Fruit fly (Drosophila melanogaster): ENCODE data around the gene CG13931.

Gene CG13931

DNA sequence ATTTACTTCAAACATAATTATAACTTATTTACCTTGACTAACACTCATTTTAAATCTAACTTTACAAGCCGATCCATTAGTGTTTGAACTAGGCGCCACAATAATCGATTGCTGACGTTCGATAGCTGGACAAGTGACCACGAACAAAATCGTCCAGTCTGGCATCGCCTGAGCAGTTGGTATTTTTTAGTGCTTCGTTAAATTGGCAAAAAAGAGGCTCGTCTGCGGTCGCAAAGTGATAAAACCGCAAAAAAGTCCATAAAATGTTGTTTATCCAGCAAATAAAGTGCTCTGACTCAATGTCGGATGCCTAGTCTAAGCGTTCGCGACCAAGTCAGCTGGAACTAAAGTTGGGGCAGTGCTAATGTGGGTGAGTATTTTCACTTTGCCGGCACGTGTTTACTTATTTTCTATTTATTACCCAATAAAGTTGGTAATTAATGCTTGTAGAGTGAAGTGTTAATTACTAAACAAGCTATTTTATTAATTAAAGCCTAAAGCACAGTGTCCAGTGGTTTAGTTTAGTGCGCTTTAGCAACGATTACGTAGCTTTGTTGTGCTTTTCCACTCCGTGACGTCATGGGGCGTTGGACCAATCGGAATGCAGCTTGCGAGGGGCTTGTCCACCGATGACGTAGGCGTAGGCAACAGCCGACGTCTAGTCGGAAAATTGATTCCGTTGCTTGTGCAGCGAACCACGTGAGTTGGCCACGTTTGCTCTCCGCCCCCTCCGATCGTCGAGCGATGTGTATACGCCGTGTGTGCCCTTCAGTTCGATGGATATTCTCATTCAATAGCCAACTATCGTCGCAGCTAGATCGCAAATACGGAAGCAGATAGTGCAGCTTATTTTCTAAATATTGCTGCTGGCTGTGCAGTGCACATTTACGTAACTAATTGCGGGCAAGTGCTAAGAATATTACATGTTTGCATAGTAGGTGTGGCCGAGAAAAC lies 36.4 kb upstream of the CG13931 start, which contains the start of gene Gk2:
Gk2 (plus strand) TSS at position 33 of the 954 bp plus-strand sequence.
- TF ChIP-seq Snoo (tag; optimal IDR thresholded peaks at IDR 0.05) = no peak
- TF ChIP-seq CG32121 (GFP tag; IDR thresholded peaks at IDR 0.05) = no peak
- TF ChIP-seq EcR (GFP tag; optimal IDR thresholded peaks at IDR 0.05) = peak; percentile 3

DNA sequence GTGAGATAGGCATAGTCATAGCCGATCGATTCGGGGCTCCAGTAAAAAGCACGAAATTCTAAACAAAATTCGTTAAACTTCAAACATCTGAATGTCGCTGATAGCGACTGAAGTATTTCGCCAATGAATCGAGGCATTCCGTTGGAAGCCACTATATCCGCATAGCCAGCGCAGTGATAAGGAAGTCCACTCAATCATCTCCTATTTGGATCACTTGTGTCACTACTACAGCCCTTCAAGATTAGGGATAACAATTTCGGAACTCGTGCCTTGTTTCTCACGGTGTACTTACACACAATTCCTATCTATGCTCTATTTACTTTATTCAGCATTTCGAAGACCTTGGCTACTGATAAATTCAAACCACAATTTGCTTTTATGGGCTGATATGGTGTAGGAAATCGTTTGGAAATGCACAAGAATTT lies 35.7 kb upstream of the CG13931 start, which contains the start of gene PIG-Wb:
PIG-Wb (minus strand) TSS at position 209 of the 425 bp plus-strand sequence.
- TF ChIP-seq CG9948 (tag; optimal IDR thresholded peaks at IDR 0.05) (no peak), fd96Ca (GFP tag; IDR thresholded peaks at IDR 0.05) (no peak), CG14655 (GFP tag; optimal IDR thresholded peaks at IDR 0.05) (no peak), Pif1B (GFP tag; optimal IDR thresholded peaks at IDR 0.05) (no peak), CG15710 (tag; optimal IDR thresholded peaks at IDR 0.05) (no peak), CG8159 (tag; optimal IDR thresholded peaks at IDR 0.05) (no peak), CG34367 (tag; optimal IDR thresholded peaks at IDR 0.05) (no peak)

DNA sequence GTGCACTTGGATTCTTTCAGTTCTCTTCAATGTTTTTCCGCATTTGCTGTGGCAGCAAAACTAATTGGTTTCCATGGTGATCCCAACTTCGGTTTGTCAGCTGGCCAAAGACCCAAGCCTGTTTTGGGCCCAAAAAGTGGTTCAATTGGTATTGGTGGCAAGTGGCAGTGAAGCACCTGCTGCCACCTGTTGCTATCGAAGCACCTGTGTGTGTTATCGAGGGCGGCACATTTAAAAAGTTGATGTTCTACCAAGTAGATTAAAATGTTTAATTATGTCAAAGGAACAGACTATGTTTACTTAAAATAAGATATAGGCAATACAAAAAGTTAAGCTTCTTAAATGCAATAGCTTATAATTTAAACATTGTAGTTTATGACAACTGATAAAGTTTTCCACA lies 33.4 kb upstream of the CG13931 start, which contains the start of gene Oseg4:
Oseg4 (minus strand) TSS at position 165 of the 400 bp plus-strand sequence.
- TF ChIP-seq Ets98B (GFP tag; IDR thresholded peaks at IDR 0.05) (no peak), fd96Ca (GFP tag; IDR thresholded peaks at IDR 0.05) (no peak), CG12605 (GFP tag; IDR thresholded peaks at IDR 0.05) (peak; percentile 54; the same call in 1 of the 2 replicates), CG8301 (tag; optimal IDR thresholded peaks at IDR 0.05) (no peak), CG15710 (tag; optimal IDR thresholded peaks at IDR 0.05) (no peak)

DNA sequence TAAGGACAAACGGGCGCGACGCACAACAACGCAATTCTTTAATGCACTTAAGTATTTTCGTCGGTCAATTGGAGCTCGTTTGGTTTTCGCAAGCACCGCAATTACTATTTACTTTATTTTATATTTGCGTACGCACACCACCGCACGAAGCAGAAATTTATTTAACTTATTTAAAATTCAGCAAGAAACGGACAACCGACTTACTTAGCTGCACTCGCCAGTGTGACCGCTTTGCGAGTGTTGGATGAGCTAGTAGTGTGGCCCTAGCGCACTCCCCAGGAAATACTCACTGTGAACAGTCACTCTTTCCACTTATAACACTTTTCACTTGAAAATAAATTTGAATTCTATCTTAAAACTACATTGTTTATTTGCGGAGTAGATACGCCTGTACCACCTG lies 28.7 kb upstream of the CG13931 start, which contains the start of gene drpr:
drpr (minus strand) TSS at position 235 of the 400 bp plus-strand sequence.
- TF ChIP-seq CG34367 (tag; optimal IDR thresholded peaks at IDR 0.05) (no peak), CG8159 (tag; optimal IDR thresholded peaks at IDR 0.05) (peak; percentile 18), Ets98B (GFP tag; IDR thresholded peaks at IDR 0.05) (peak; percentile 15; the same call in 1 of the 2 replicates), EcR (GFP tag; optimal IDR thresholded peaks at IDR 0.05) (no peak), Snoo (tag; optimal IDR thresholded peaks at IDR 0.05) (peak; percentile 53), Pif1B (GFP tag; optimal IDR thresholded peaks at IDR 0.05) (peak; percentile 61), CG4496 (GFP tag; IDR thresholded peaks at IDR 0.05) (no peak)

DNA sequence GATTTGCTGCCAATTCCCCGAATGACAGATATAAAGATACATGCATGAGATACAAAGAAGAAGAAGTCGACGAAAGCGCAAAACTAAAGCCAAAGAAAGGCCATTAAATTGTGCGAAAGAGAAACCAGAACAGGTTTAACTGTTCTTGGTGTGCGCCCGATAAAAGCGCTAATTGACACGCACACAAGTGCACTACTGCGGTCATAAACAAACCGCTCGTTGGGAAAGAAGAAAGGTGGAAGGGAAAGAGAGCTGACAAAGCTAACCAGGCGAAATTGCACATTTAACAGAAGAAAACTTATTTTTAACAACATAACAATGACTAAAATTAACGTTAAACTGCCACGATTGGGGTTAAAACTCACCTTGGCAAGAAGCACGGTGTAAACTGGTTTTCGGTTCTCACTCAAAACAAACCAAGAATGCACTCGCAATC lies 28.0 kb upstream of the CG13931 start:
- TF ChIP-seq CG12605 (GFP tag; IDR thresholded peaks at IDR 0.05) = no peak
- peak; percentile 3 for TF ChIP-seq CG13204 (GFP tag; optimal IDR thresholded peaks at IDR 0.05)
- TF ChIP-seq Ets98B (GFP tag; IDR thresholded peaks at IDR 0.05) = no peak
- TF ChIP-seq Pif1A (GFP tag; optimal IDR thresholded peaks at IDR 0.05) = no peak
- peak; percentile 73 for TF ChIP-seq EcR (GFP tag; optimal IDR thresholded peaks at IDR 0.05)

DNA sequence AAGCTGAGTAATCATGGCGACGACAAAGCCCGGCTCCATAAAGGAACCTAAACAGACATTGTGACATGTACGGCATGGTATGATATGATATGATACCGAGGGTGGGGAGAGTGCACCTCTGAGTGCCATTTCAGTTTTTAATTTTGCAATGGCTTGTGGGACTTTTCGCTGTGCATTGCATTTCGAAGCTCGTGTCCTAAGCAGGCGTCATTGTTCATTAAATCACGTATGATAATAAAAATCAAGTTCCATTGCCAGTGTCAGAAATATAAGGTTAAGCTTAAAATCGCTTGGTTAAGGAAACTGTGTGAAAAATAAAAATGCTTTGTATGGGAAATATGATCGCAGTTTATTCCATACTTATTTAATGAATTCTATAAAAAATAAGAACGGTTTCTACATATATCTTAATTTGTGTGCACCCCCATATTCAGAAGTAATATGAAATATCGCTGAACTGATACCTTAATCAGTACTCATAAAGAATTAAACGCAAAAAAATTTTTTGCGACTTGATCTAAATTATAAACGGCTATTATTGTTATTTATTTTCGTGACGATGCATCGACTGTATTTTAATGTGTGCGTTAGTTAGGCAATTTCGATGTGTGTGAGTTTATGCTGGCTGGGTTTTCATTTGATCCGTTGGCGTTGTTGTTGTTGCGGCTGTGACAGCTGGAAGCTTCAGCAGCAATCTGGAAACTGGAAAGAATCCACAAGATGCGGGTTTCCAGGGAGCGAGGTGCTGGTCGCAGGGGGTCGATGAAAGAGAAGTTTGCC lies 27.4 kb upstream of the CG13931 start:
- TF ChIP-seq CG8159 (tag; optimal IDR thresholded peaks at IDR 0.05) (no peak), CG9948 (tag; optimal IDR thresholded peaks at IDR 0.05) (no peak)

DNA sequence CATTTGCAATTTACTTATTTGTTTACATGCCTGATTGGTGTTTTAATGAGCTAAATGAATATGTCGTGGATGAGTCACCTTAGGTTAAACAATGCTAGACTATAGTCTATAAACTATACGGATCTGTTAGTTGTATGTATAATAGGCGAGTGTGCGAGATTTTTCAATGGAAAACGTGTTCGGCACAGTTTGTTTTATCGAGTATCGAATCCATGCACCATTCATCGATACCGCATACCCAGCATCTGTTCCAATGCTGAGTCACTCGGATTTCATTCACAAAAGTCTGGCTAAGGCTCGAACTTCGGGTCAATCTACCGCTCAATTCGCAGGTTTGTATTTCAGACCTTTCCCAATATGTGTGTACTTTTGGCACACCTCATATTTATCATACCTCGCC lies 25.2 kb upstream of the CG13931 start:
- no peak for TF ChIP-seq Snoo (tag; optimal IDR thresholded peaks at IDR 0.05)
- no peak for TF ChIP-seq CG8159 (tag; optimal IDR thresholded peaks at IDR 0.05)
- no peak for TF ChIP-seq CG34367 (tag; optimal IDR thresholded peaks at IDR 0.05)
- no peak for TF ChIP-seq CG4496 (GFP tag; IDR thresholded peaks at IDR 0.05)
- TF ChIP-seq CG13204 (GFP tag; optimal IDR thresholded peaks at IDR 0.05) = no peak
- TF ChIP-seq CG17806 (tag; optimal IDR thresholded peaks at IDR 0.05) = no peak
- TF ChIP-seq CG15710 (tag; optimal IDR thresholded peaks at IDR 0.05) = no peak
- TF ChIP-seq CG9948 (tag; optimal IDR thresholded peaks at IDR 0.05) = no peak
- TF ChIP-seq rn (GFP tag; IDR thresholded peaks at IDR 0.05) = no peak

DNA sequence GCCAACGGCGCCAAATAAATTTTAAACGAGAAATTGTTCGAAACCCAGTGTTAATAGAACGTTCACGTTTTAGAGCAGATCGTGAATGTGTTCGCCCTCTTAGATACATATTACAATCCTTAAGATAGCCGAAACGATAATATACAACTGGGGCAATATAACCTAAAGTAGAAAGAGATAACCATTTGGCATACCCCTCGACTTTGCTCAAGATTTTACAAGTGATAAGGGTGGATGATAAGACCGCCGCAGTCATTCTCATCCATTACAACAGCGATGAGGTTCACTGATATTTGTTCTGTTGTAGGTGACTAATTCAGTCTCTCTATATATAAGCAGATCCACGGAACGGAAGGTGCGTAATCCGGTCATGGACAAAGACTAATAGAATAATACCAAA lies 24.5 kb upstream of the CG13931 start:
- TF ChIP-seq CG10348 (GFP tag; IDR thresholded peaks at IDR 0.05) = no peak
- TF ChIP-seq Snoo (tag; optimal IDR thresholded peaks at IDR 0.05) = no peak
- TF ChIP-seq EcR (GFP tag; optimal IDR thresholded peaks at IDR 0.05) = peak; percentile 9

Data from whole organism, pupa.